Worm (Caenorhabditis elegans) whole organism, early embryonic: ENCODE data around the gene tgt-2.

Experiments used
- B0310.2 ChIP-seq: sonication (generic microtip); optimal IDR thresholded peaks from 2 replicates; lab custom pipeline; 2016; ENCODE audit warnings: mild to moderate bottlenecking, missing genetic modification characterization, missing compliant biosample characterization
- F13C5.2 ChIP-seq: sonication (generic microtip); optimal IDR thresholded peaks from 2 replicates; lab custom pipeline; 2017; ENCODE audit warnings: mild to moderate bottlenecking, missing genetic modification characterization, inconsistent platforms, missing compliant biosample characterization
- aly-1 ChIP-seq: sonication (generic microtip); optimal IDR thresholded peaks from 2 replicates; lab custom pipeline; 2016; ENCODE audit warnings: missing genetic modification characterization, missing compliant biosample characterization
- ama-1 ChIP-seq: fragments of 150-350 bp; optimal IDR thresholded peaks from 2 replicates; lab custom pipeline; 2014
- ceh-13 ChIP-seq: fragments of 200-800 bp; sonication (Bioruptor generic); optimal IDR thresholded peaks from 2 replicates; lab custom pipeline; 2018; ENCODE audit warnings: mild to moderate bottlenecking, missing genetic modification characterization, missing compliant biosample characterization
- ceh-36 ChIP-seq: sonication (generic microtip); optimal IDR thresholded peaks from 2 replicates; lab custom pipeline; 2016; ENCODE audit warnings: missing genetic modification characterization, inconsistent platforms, missing compliant biosample characterization
- ets-7 ChIP-seq: sonication (generic microtip); optimal IDR thresholded peaks from 2 replicates; lab custom pipeline; 2016; ENCODE audit warnings: missing genotype, missing genetic modification characterization, missing compliant biosample characterization
- flt-1 ChIP-seq: fragments of 200-800 bp; sonication (Bioruptor generic); IDR thresholded peaks from 2 replicates; pipeline ENCODE4 v1.3.6; 2022; ENCODE audit warnings: missing genetic modification characterization, missing compliant biosample characterization
- hmbx-1 ChIP-seq: sonication (generic microtip); optimal IDR thresholded peaks from 2 replicates; lab custom pipeline; 2016; ENCODE audit warnings: mild to moderate bottlenecking, missing genetic modification characterization, missing compliant biosample characterization
- hmg-4 ChIP-seq: fragments of 200-800 bp; sonication (Bioruptor generic); optimal IDR thresholded peaks from 2 replicates; lab custom pipeline; 2018; ENCODE audit warnings: mild to moderate bottlenecking, missing genetic modification characterization, missing compliant biosample characterization
- hnd-1 ChIP-seq: sonication (generic microtip); optimal IDR thresholded peaks from 2 replicates; lab custom pipeline; 2016; ENCODE audit warnings: missing genetic modification characterization, missing compliant biosample characterization
- pes-1 ChIP-seq: fragments of 200-800 bp; sonication (Bioruptor generic); IDR thresholded peaks from 2 replicates; pipeline ENCODE4 v1.3.6; 2022; ENCODE audit warnings: missing genetic modification reagents, missing genetic modification characterization, missing compliant biosample characterization
- scrt-1 ChIP-seq: fragments of 200-800 bp; sonication (Bioruptor generic); IDR thresholded peaks from 2 replicates; pipeline ENCODE4 v1.3.6; 2022; ENCODE audit warnings: missing genetic modification characterization, missing compliant biosample characterization
- sea-1 ChIP-seq: fragments of 200-800 bp; sonication (Bioruptor generic); conservative IDR thresholded peaks from 2 replicates; pipeline ENCODE4 v1.3.6; 2022; ENCODE audit warnings: missing genetic modification characterization, missing compliant biosample characterization
- tbx-11 ChIP-seq: fragments of 200-800 bp; sonication (Bioruptor generic); IDR thresholded peaks from 2 replicates; pipeline ENCODE4 v1.3.6; 2022; ENCODE audit warnings: missing genetic modification characterization, missing compliant biosample characterization
- tbx-37 ChIP-seq: fragments of 200-800 bp; sonication (Bioruptor generic); conservative IDR thresholded peaks from 2 replicates; pipeline ENCODE4 v1.3.6; 2022; ENCODE audit warnings: missing genetic modification reagents, missing genetic modification characterization, missing compliant biosample characterization
- tra-4 ChIP-seq: sonication (generic microtip); optimal IDR thresholded peaks from 2 replicates; lab custom pipeline; 2017; ENCODE audit warnings: missing genetic modification characterization, missing compliant biosample characterization

tgt-2 gene

DNA sequence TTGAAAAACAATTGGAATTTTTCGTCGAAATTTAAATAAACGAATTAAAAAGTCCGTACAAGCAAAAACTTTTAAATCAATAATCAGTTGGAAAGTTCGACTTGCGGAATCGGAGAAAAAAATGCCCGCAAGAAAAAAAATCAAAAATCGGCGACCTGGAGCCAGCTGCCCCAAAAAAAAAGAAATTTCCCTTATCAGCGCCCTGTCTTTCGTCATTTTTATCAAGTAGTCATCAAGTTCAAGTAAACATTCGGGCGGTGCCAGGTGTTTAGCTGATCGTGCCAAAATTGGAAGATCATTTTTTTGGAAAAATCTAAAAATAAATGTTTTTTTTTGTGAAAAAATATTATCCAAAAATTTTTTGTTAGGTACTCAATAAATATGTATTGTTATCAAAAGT lies 19.8 kb upstream of the tgt-2 start:
- TF ChIP-seq sea-1 (GFP tag; lab: Robert Waterston, UW), result no peak
- TF ChIP-seq hmg-4 (GFP tag; lab: Kevin White, UChicago), result no peak
- TF ChIP-seq pes-1 (GFP tag; lab: Robert Waterston, UW), result no peak
- TF ChIP-seq flt-1 (GFP tag; lab: Robert Waterston, UW), result no peak
- no peak for TF ChIP-seq scrt-1
- TF ChIP-seq aly-1 (tag; lab: Kevin White, UChicago), result no peak
- no peak for TF ChIP-seq tbx-11 (GFP tag; lab: Robert Waterston, UW)
- TF ChIP-seq ets-7 (tag; lab: Kevin White, UChicago), result no peak
- no peak for TF ChIP-seq tbx-37 (GFP tag; lab: Robert Waterston, UW)
- no peak for TF ChIP-seq B0310.2 (tag; lab: Kevin White, UChicago)
- no peak for TF ChIP-seq tra-4
- no peak for TF ChIP-seq hmbx-1 (tag; lab: Kevin White, UChicago)
- TF ChIP-seq ceh-13, result no peak
- TF ChIP-seq F13C5.2 (tag; lab: Kevin White, UChicago), result no peak
- no peak for TF ChIP-seq ama-1 (lab: Kevin White, UChicago)
- no peak for TF ChIP-seq ceh-36
- TF ChIP-seq hnd-1 (tag; lab: Kevin White, UChicago), result no peak

DNA sequence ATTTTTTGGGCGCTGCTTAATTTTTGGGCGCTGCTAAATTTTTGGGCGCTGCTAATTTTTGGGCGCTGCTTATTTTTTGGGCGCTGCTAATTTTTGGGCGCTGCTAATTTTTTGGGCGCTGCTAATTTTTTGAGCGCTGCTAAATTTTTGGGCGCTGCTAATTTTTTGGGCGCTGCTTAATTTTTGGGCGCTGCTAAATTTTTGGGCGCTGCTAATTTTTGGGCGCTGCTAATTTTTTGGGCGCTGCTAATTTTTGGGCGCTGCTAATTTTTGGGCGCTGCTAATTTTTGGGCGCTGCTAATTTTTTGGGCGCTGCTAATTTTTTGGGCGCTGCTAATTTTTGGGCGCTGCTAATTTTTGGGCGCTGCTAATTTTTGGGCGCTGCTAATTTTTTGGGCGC lies 18.1 kb upstream of the tgt-2 start:
- TF ChIP-seq tbx-37 (GFP tag; lab: Robert Waterston, UW) (0 out of 2 replicates have a peak, but pooled peaks have one; percentile 16), pes-1 (GFP tag; lab: Robert Waterston, UW) (peak; percentile 60)

DNA sequence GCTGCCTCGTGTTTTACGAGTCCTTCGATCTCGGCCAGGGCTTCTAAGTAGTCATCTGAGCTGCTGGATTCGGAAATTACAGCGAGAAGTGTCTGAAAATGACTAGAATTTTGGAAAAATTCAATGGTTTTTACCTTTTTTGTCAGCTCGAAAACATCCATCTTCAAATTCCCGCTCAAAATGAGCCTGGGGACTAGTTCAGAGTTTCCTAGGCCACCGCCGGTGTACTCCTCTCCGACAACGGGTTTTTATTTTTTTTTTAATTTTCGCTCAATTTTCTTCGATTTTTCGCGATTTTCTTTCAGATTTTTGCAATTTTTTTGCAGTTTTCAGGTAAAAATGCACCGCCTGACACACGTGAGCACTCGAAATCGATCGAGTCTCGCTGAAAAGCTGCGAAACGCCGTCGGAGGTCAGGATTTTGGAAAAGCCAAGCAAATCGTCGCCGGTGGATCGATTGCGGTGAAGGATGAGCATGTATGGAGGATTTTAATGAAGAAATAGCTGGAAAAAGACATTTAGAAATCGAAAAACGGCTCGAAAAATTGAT lies 17.1 kb upstream of the tgt-2 start, which contains the start of the genes mrps-35 and sws-1:
Gene mrps-35 (plus strand): TSS at position 327 of the 550 bp plus-strand sequence.
Gene sws-1 (minus strand): TSS at position 500 of the 550 bp plus-strand sequence.
- TF ChIP-seq hmbx-1 (tag; lab: Kevin White, UChicago), result no peak
- TF ChIP-seq tbx-37 (GFP tag; lab: Robert Waterston, UW), result peak; percentile 87
- TF ChIP-seq pes-1 (GFP tag; lab: Robert Waterston, UW), result peak; percentile 70
- TF ChIP-seq ets-7 (tag; lab: Kevin White, UChicago), result peak; percentile 8
- TF ChIP-seq sea-1 (GFP tag; lab: Robert Waterston, UW), result 0 out of 2 replicates have a peak, but pooled peaks have one; percentile 26
- no peak for TF ChIP-seq ceh-36

DNA sequence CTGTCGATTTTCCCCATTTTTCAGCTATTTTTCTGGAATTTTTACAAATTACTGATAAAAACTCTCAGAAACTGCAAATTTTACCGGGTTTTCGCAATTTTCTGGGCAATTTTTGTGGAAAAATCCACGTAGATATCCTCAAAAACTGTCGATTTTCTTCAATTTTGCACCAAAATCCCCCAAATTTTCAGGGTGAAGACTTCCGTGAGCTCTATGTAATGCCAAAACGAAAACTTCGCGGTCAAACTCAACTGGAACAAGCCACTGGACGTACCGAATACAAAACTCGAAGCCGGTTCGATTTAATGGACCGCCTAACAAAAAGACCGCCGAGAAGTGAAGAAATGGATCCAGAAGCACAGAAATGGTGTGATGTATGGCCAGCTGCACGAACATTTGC lies 16.4 kb upstream of the tgt-2 start:
- no peak for TF ChIP-seq ama-1 (lab: Kevin White, UChicago)
- TF ChIP-seq pes-1 (GFP tag; lab: Robert Waterston, UW), result no peak
- no peak for TF ChIP-seq tbx-37 (GFP tag; lab: Robert Waterston, UW)
- no peak for TF ChIP-seq tra-4
- TF ChIP-seq hnd-1 (tag; lab: Kevin White, UChicago), result no peak
- no peak for TF ChIP-seq sea-1 (GFP tag; lab: Robert Waterston, UW)
- no peak for TF ChIP-seq hmbx-1 (tag; lab: Kevin White, UChicago)
- TF ChIP-seq hmg-4 (GFP tag; lab: Kevin White, UChicago), result no peak
- TF ChIP-seq tbx-11 (GFP tag; lab: Robert Waterston, UW), result no peak
- no peak for TF ChIP-seq ceh-36

DNA sequence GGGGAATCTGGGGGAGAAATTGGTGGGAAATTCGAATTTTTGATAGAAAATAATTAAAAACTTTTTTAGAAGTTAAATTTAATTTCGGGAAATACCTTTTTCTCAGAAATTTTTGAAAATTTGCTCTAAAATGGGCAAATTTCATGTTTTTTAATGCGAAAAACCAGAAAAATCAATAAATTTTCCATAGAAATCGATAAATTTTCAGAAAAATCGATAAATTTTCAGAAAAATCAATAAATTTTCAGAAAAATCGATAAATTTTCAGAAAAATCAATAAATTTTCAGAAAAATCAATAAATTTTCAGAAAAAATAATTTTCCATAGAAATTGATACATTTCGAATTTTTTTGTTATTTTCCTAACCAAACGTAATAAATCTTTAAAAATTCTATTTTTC lies 12.0 kb upstream of the tgt-2 start:
- TF ChIP-seq tra-4 (no peak), tbx-37 (GFP tag; lab: Robert Waterston, UW) (no peak), ceh-13 (no peak), aly-1 (tag; lab: Kevin White, UChicago) (no peak), ets-7 (tag; lab: Kevin White, UChicago) (no peak), hnd-1 (tag; lab: Kevin White, UChicago) (no peak), sea-1 (GFP tag; lab: Robert Waterston, UW) (no peak), scrt-1 (no peak), pes-1 (GFP tag; lab: Robert Waterston, UW) (no peak), B0310.2 (tag; lab: Kevin White, UChicago) (no peak), ceh-36 (no peak), flt-1 (GFP tag; lab: Robert Waterston, UW) (no peak)

DNA sequence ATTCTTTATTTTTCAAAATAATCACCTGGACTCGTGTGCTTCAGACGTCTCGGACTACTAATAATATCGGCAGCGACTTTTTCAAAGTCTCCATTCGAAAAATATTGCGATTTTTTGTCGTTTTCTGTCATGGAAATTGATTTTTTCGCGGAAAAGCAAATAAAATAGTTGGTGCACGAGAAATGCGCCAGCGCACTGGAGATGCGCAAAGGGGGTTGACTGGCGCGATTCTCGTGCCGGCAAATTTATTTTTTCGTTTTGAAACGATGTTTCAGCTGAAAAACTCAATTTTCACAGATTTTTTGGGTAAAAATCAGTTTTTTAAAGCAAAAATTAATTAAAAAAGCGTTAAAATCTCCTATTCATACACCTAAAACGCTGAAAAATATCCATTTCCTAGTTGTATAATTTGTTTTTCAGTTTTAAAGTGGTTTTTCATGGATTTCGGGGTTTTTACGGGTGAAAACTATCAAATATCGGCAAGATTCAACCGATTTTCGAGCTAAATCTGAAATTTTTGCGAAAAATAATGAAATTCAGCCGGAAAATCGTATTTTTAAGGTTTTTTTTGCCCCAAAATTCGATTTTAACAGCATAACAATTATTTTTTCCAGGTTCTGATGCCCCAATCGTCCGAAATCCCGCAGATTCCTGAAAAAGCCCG lies 7.8 kb upstream of the tgt-2 start, which contains the start of the genes reps-1 and Y39B6A.37:
Gene reps-1 (minus strand): TSS at position 263 of the 664 bp plus-strand sequence.
Gene Y39B6A.37 (plus strand): TSS at position 614 of the 664 bp plus-strand sequence.
- no peak for TF ChIP-seq flt-1 (GFP tag; lab: Robert Waterston, UW)
- TF ChIP-seq F13C5.2 (tag; lab: Kevin White, UChicago), result peak; percentile 34
- peak; percentile 43; the same call in 1 of the 2 replicates for TF ChIP-seq pes-1 (GFP tag; lab: Robert Waterston, UW)

DNA sequence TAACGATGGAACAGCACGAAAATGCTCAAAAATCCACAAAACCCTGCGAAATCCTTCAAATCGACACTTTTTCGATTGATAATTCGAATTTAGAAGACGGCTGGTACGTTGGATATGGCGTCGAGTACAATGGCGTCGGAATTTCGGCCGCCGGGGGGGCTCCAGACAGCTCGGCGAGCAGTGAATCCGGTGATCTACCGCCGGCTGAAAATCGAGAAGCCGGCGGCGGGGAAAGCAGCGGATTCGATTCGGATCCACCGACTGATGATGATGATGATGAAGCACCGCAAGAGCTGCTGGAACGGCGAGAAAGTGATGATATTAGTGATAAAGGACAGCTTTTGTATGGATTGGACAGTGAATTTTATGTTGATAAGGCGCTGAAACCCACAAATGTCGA lies 7.2 kb upstream of the tgt-2 start:
- TF ChIP-seq ceh-36 (no peak), tbx-37 (GFP tag; lab: Robert Waterston, UW) (no peak), hmg-4 (GFP tag; lab: Kevin White, UChicago) (no peak), aly-1 (tag; lab: Kevin White, UChicago) (no peak)

DNA sequence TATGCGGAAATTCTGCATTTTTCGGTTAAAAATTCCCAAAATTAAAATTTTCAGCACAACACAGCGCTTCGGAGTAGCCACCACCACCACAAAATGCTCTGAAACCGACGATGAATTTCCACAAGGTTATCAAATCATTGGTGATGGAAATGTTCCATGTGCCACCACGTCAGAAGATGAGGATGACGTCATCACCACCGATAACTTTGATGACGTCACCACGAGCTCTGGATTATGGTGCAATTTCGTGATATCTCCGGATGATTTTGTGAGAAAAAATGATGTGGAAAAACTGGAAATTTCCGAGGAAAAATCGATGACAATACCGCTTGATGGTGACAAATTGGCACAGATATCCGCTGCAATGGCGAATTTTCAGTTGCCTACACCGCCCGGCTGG lies 5.1 kb upstream of the tgt-2 start:
- no peak for TF ChIP-seq ceh-13
- TF ChIP-seq hmg-4 (GFP tag; lab: Kevin White, UChicago), result no peak
- TF ChIP-seq hmbx-1 (tag; lab: Kevin White, UChicago), result no peak
- no peak for TF ChIP-seq aly-1 (tag; lab: Kevin White, UChicago)
- TF ChIP-seq tra-4, result no peak
- TF ChIP-seq tbx-11 (GFP tag; lab: Robert Waterston, UW), result no peak
